Fruit fly (Drosophila melanogaster): ENCODE measurements around the gene CG5783.

DNA sequence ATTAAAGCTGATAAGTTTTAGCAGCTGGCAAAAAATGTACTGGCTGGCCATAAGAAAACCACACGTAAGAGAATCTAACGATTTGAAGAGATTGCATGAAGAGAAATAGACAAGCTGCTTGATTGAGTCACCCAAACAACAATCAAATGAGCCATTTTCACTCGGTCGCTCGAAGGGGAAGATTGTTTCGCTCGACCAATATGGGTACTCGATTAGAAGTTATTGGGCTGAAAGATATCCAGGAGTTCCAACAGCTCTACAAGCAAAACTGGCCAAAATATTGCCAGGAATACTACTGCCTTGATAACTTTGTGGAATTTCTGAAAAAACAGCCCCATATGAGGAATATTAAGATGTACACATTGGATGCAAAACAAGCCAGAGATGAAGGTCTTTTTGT, at the start of gene CG5783:
- TF ChIP-seq CG15479 (GFP tag; optimal IDR thresholded peaks at IDR 0.05) = no peak
- TF ChIP-seq dimm (GFP tag; IDR thresholded peaks at IDR 0.05) = no peak
- TF ChIP-seq mirr (GFP tag; optimal IDR thresholded peaks at IDR 0.05) = no peak
- TF ChIP-seq Scr (GFP tag; IDR thresholded peaks at IDR 0.05; ENCODE audit: partially characterized antibody) = no peak
- TF ChIP-seq psq (GFP tag; optimal IDR thresholded peaks at IDR 0.05) = no peak
- TF ChIP-seq gro (GFP tag; optimal IDR thresholded peaks at IDR 0.05) = no peak

Data from whole organism, embryonic.